Fruit fly (Drosophila melanogaster): ENCODE data around the gene Duox.

dm6 chr2L:2769476-2770185 is 60.4 kb downstream of the Duox start, which contains the start of the genes colt and HINT1:
- TF ChIP-seq CG14711 (tag; optimal IDR thresholded peaks at IDR 0.05) (peak; percentile 52), toe (GFP tag; optimal IDR thresholded peaks at IDR 0.05) (peak; percentile 83), CG33017 (tag; optimal IDR thresholded peaks at IDR 0.05) (peak; percentile 27), tj (GFP tag; optimal IDR thresholded peaks at IDR 0.05) (peak; percentile 61), ovo (GFP tag; optimal IDR thresholded peaks at IDR 0.05) (peak; percentile 20), bab1 (GFP tag; optimal IDR thresholded peaks at IDR 0.05) (peak; percentile 10)
